Fruit fly (Drosophila melanogaster) whole organism, embryonic: ENCODE measurements around the gene CG16710.

Source experiments
- Adf1 ChIP-seq: fragments of 200-800 bp; sonication (Bioruptor generic); IDR thresholded peaks from 2 replicates; pipeline ENCODE4 v1.3.6; 2022; ENCODE audit warnings: missing biosample characterization, missing genetic modification characterization
- B-H1 ChIP-seq: fragments of 200-800 bp; sonication (Bioruptor generic); IDR thresholded peaks from 3 replicates; pipeline ENCODE4 v1.3.6; 2022; ENCODE audit warnings: missing biosample characterization, missing genetic modification characterization
- CG1024 ChIP-seq: fragments of 200-800 bp; sonication (Bioruptor generic); IDR thresholded peaks from 2 replicates; pipeline ENCODE4 v1.3.6; 2022; ENCODE audit warnings: missing biosample characterization, missing genetic modification characterization
- CG10543 ChIP-seq: fragments of 200-800 bp; sonication (Bioruptor generic); optimal IDR thresholded peaks from 3 replicates; lab custom pipeline; 2017; ENCODE audit warnings: missing biosample characterization, mild to moderate bottlenecking, missing genetic modification characterization, moderate library complexity
- CG11695 ChIP-seq: fragments of 200-800 bp; sonication (Bioruptor generic); IDR thresholded peaks from 3 replicates; pipeline ENCODE4 v1.3.6; 2022; ENCODE audit warnings: missing biosample characterization, missing genetic modification characterization
- CG11723 ChIP-seq: fragments of 200-800 bp; sonication (Bioruptor generic); optimal IDR thresholded peaks from 2 replicates; lab custom pipeline; 2017; ENCODE audit warnings: missing biosample characterization, mild to moderate bottlenecking, missing genetic modification characterization
- CG13123 ChIP-seq: fragments of 200-800 bp; sonication (Bioruptor generic); optimal IDR thresholded peaks from 2 replicates; lab custom pipeline; 2016; ENCODE audit warnings: missing biosample characterization, missing genetic modification characterization
- CG13287 ChIP-seq: fragments of 200-800 bp; sonication (Bioruptor generic); IDR thresholded peaks from 2 replicates; pipeline ENCODE4 v1.3.6; 2022; ENCODE audit warnings: missing biosample characterization, missing genetic modification characterization; ENCODE audit not compliant: partially characterized antibody
- CG15601 ChIP-seq: fragments of 200-800 bp; sonication (Bioruptor generic); optimal IDR thresholded peaks from 3 replicates; lab custom pipeline; 2019; ENCODE audit warnings: missing biosample characterization, mild to moderate bottlenecking, missing genetic modification characterization, moderate library complexity
- CG1647 ChIP-seq: fragments of 200-800 bp; sonication (Bioruptor generic); optimal IDR thresholded peaks from 3 replicates; lab custom pipeline; 2016; ENCODE audit warnings: missing biosample characterization, missing genetic modification characterization
- CG17328 ChIP-seq: fragments of 200-800 bp; sonication (Bioruptor generic); IDR thresholded peaks from 2 replicates; pipeline ENCODE4 v1.3.6; 2022; ENCODE audit warnings: missing biosample characterization, missing genetic modification characterization
- CG17385 ChIP-seq: fragments of 200-800 bp; sonication (Bioruptor generic); optimal IDR thresholded peaks from 3 replicates; lab custom pipeline; 2018; ENCODE audit warnings: missing biosample characterization, mild to moderate bottlenecking, missing genetic modification characterization
- CG2202 ChIP-seq: fragments of 200-800 bp; sonication (Bioruptor generic); optimal IDR thresholded peaks from 2 replicates; lab custom pipeline; 2018; ENCODE audit warnings: missing biosample characterization, mild to moderate bottlenecking, missing genetic modification characterization
- CG2678 ChIP-seq: fragments of 200-800 bp; sonication (Bioruptor generic); optimal IDR thresholded peaks from 3 replicates; lab custom pipeline; 2019; ENCODE audit warnings: missing biosample characterization, mild to moderate bottlenecking, missing genetic modification characterization, moderate library complexity
- CG34224 ChIP-seq: fragments of 200-800 bp; sonication (Bioruptor generic); IDR thresholded peaks from 3 replicates; pipeline ENCODE4 v1.3.6; 2022; ENCODE audit warnings: missing biosample characterization, missing genetic modification characterization; ENCODE audit not compliant: partially characterized antibody
- CG4854 ChIP-seq: fragments of 200-800 bp; sonication (Bioruptor generic); optimal IDR thresholded peaks from 2 replicates; lab custom pipeline; 2016; ENCODE audit warnings: missing biosample characterization, missing genetic modification characterization, inconsistent platforms
- CG6689 ChIP-seq: fragments of 200-800 bp; sonication (Bioruptor generic); IDR thresholded peaks from 2 replicates; pipeline ENCODE4 v1.3.6; 2022; ENCODE audit warnings: missing biosample characterization, missing genetic modification characterization
- CG7372 ChIP-seq: fragments of 200-800 bp; sonication (Bioruptor generic); IDR thresholded peaks from 2 replicates; pipeline ENCODE4 v1.3.6; 2022; ENCODE audit warnings: missing biosample characterization, missing genetic modification characterization
- CG9876 ChIP-seq: fragments of 200-800 bp; sonication (Bioruptor generic); optimal IDR thresholded peaks from 2 replicates; lab custom pipeline; 2016; ENCODE audit warnings: missing biosample characterization, missing genetic modification characterization
- Deaf1 ChIP-seq: fragments of 200-800 bp; optimal IDR thresholded peaks from 3 replicates; lab custom pipeline; 2019; ENCODE audit warnings: missing biosample characterization, mild to moderate bottlenecking, missing genetic modification characterization, moderate library complexity
- Dek ChIP-seq: fragments of 200-800 bp; sonication (Bioruptor generic); optimal IDR thresholded peaks from 3 replicates; lab custom pipeline; 2019; ENCODE audit warnings: missing biosample characterization, mild to moderate bottlenecking, missing genetic modification characterization, moderate library complexity
- Drgx ChIP-seq: fragments of 200-800 bp; sonication (Bioruptor generic); IDR thresholded peaks from 2 replicates; pipeline ENCODE4 v1.3.6; 2022; ENCODE audit warnings: missing biosample characterization, missing genetic modification characterization
- Elba2 ChIP-seq: fragments of 200-800 bp; sonication (Bioruptor generic); optimal IDR thresholded peaks from 3 replicates; lab custom pipeline; 2016; ENCODE audit warnings: missing biosample characterization, missing genetic modification characterization
- NC2β ChIP-seq: fragments of 200-800 bp; sonication (Bioruptor generic); optimal IDR thresholded peaks from 2 replicates; lab custom pipeline; 2016; ENCODE audit warnings: missing biosample characterization, missing genetic modification characterization
- NK7.1 ChIP-seq: fragments of 200-800 bp; sonication (Bioruptor generic); optimal IDR thresholded peaks from 3 replicates; lab custom pipeline; 2016; ENCODE audit warnings: missing biosample characterization, missing genetic modification characterization
- Rx ChIP-seq: fragments of 200-800 bp; sonication (Bioruptor generic); IDR thresholded peaks from 2 replicates; pipeline ENCODE4 v1.3.6; 2022; ENCODE audit warnings: missing biosample characterization, missing genetic modification characterization
- Sin3A ChIP-seq: fragments of >200 bp; optimal IDR thresholded peaks from 2 replicates; lab custom pipeline; 2018
- Trl ChIP-seq, 3 experiments: fragments of >200 bp in 2 of 3; fragments of 200-800 bp in 1 of 3; sonication (Bioruptor generic) in 1 of 3; optimal IDR thresholded peaks; 2 replicates in 1 of 3; 3 replicates in 2 of 3; lab custom pipeline; 2016 to 2017; ENCODE audit warnings: missing biosample characterization in 1 of 3, missing genetic modification characterization in 1 of 3
- ara ChIP-seq: fragments of 200-800 bp; sonication (Bioruptor generic); IDR thresholded peaks from 2 replicates; pipeline ENCODE4 v1.3.6; 2022; ENCODE audit warnings: missing biosample characterization, missing genetic modification characterization
- bsh ChIP-seq, 2 experiments: fragments of 200-800 bp; sonication (Bioruptor generic); optimal IDR thresholded peaks; 2 replicates each; lab custom pipeline; 2017 to 2018; ENCODE audit warnings: mild to moderate bottlenecking in 2 of 2, missing biosample characterization in 2 of 2, missing genetic modification characterization in 2 of 2, moderate library complexity in 1 of 2
- chinmo ChIP-seq: fragments of 200-800 bp; sonication (Bioruptor generic); IDR thresholded peaks from 4 replicates; pipeline ENCODE4 v1.3.6; 2022; ENCODE audit warnings: missing biosample characterization, missing genetic modification characterization; ENCODE audit not compliant: partially characterized antibody
- eve ChIP-seq, 2 experiments: fragments of >200 bp; optimal IDR thresholded peaks; 2 replicates each; lab custom pipeline; 2017; ENCODE audit warnings: missing biosample characterization in 2 of 2, missing genetic modification characterization in 2 of 2
- exex ChIP-seq: fragments of 200-800 bp; sonication (Bioruptor generic); optimal IDR thresholded peaks from 4 replicates; lab custom pipeline; 2018; ENCODE audit warnings: missing biosample characterization, mild to moderate bottlenecking, missing genetic modification characterization, moderate library complexity
- fd64A ChIP-seq: fragments of 200-800 bp; sonication (Bioruptor generic); optimal IDR thresholded peaks from 3 replicates; lab custom pipeline; 2018; ENCODE audit warnings: missing biosample characterization, mild to moderate bottlenecking, missing genetic modification characterization
- gce ChIP-seq: fragments of 200-800 bp; sonication (Bioruptor generic); IDR thresholded peaks from 3 replicates; pipeline ENCODE4 v1.3.6; 2022; ENCODE audit warnings: missing biosample characterization, missing genetic modification characterization
- h ChIP-seq: fragments of >200 bp; optimal IDR thresholded peaks from 2 replicates; lab custom pipeline; 2017
- kah ChIP-seq: fragments of 200-800 bp; sonication (Bioruptor generic); optimal IDR thresholded peaks from 2 replicates; lab custom pipeline; 2018; ENCODE audit warnings: missing biosample characterization, mild to moderate bottlenecking, missing genetic modification characterization
- lilli ChIP-seq: fragments of 200-800 bp; sonication (Bioruptor generic); optimal IDR thresholded peaks from 3 replicates; lab custom pipeline; 2016; ENCODE audit warnings: missing biosample characterization, missing genetic modification characterization
- nmo ChIP-seq: fragments of 200-800 bp; sonication (Bioruptor generic); optimal IDR thresholded peaks from 2 replicates; lab custom pipeline; 2018; ENCODE audit warnings: missing biosample characterization, mild to moderate bottlenecking, missing genetic modification characterization, moderate library complexity
- nom ChIP-seq: fragments of 200-800 bp; sonication (Bioruptor generic); optimal IDR thresholded peaks from 2 replicates; lab custom pipeline; 2017; ENCODE audit warnings: missing biosample characterization, missing genetic modification characterization, mild to moderate bottlenecking, moderate library complexity, missing genetic modification reagents
- pzg ChIP-seq: fragments of 200-800 bp; sonication (Bioruptor generic); optimal IDR thresholded peaks from 3 replicates; lab custom pipeline; 2018; ENCODE audit warnings: missing biosample characterization, mild to moderate bottlenecking, missing genetic modification characterization, moderate library complexity
- shn ChIP-seq: fragments of 200-800 bp; sonication (Bioruptor generic); optimal IDR thresholded peaks from 3 replicates; lab custom pipeline; 2016; ENCODE audit warnings: missing biosample characterization, missing genetic modification characterization
- sob ChIP-seq: fragments of 200-800 bp; sonication (Bioruptor generic); IDR thresholded peaks from 2 replicates; pipeline ENCODE4 v1.3.6; 2022; ENCODE audit warnings: missing biosample characterization, missing genetic modification characterization
- sug ChIP-seq: fragments of 200-800 bp; optimal IDR thresholded peaks from 2 replicates; lab custom pipeline; 2019; ENCODE audit warnings: missing biosample characterization, mild to moderate bottlenecking, missing genetic modification characterization, moderate library complexity
- tap ChIP-seq: fragments of 200-800 bp; optimal IDR thresholded peaks from 3 replicates; lab custom pipeline; 2019; ENCODE audit warnings: missing biosample characterization, mild to moderate bottlenecking, missing genetic modification characterization, moderate library complexity
- tin ChIP-seq: fragments of 200-800 bp; sonication (Bioruptor generic); optimal IDR thresholded peaks from 3 replicates; lab custom pipeline; 2016; ENCODE audit warnings: missing biosample characterization, missing genetic modification characterization
- toy ChIP-seq: fragments of 200-800 bp; sonication (Bioruptor generic); IDR thresholded peaks from 2 replicates; pipeline ENCODE4 v1.3.6; 2022; ENCODE audit warnings: missing biosample characterization, missing genetic modification characterization
- ttk ChIP-seq: fragments of 200-800 bp; sonication (Bioruptor generic); IDR thresholded peaks from 2 replicates; pipeline ENCODE4 v2.1.2; 2022; ENCODE audit warnings: missing biosample characterization, missing genetic modification characterization
- vvl ChIP-seq: fragments of 200-800 bp; sonication (Bioruptor generic); IDR thresholded peaks from 2 replicates; pipeline ENCODE4 v1.3.6; 2022; ENCODE audit warnings: missing biosample characterization, missing genetic modification characterization
- zfh1 ChIP-seq: fragments of 200-800 bp; sonication (Bioruptor generic); IDR thresholded peaks from 3 replicates; pipeline ENCODE4 v1.3.6; 2022; ENCODE audit warnings: missing biosample characterization, missing genetic modification characterization

Gene CG16710

dm6 chr3R:23726740-23727139 is 44.4 kb downstream of the CG16710 start (continued):
- TF ChIP-seq ttk (GFP tag; lab: Robert Waterston, UW), result peak; percentile 64
- TF ChIP-seq CG15601 (tag; lab: Kevin White, UChicago), result no peak
- TF ChIP-seq CG34224 (GFP tag; lab: Robert Waterston, UW), result no peak
- TF ChIP-seq CG4854 (GFP tag; lab: Kevin White, UChicago), result peak; percentile 68
- peak; percentile 67 for TF ChIP-seq B-H1 (GFP tag; lab: Robert Waterston, UW)
- peak; percentile 88 for TF ChIP-seq vvl (GFP tag; lab: Robert Waterston, UW)
- TF ChIP-seq CG6689, result peak; percentile 75
- no peak for TF ChIP-seq pzg (GFP tag; lab: Kevin White, UChicago)
- TF ChIP-seq Elba2 (GFP tag; lab: Kevin White, UChicago), result no peak
- peak; percentile 32 for TF ChIP-seq shn (GFP tag; lab: Kevin White, UChicago)
- 0 out of 4 replicates have a peak, but pooled peaks have one; percentile 36 for TF ChIP-seq chinmo (GFP tag; lab: Robert Waterston, UW)
- TF ChIP-seq CG11695 (GFP tag; lab: Robert Waterston, UW), result peak; percentile 86
- TF ChIP-seq tap, result peak; percentile 63
- TF ChIP-seq fd64A (GFP tag; lab: Kevin White, UChicago), result no peak
- peak; percentile 1 for TF ChIP-seq CG9876 (GFP tag; lab: Kevin White, UChicago)
- peak; percentile 59 for TF ChIP-seq toy
- TF ChIP-seq CG17385, result peak; percentile 72
- TF ChIP-seq CG11723, result peak; percentile 36
- TF ChIP-seq CG1024 (GFP tag; lab: Robert Waterston, UW), result no peak; the same call in 1 of the 2 replicates
- peak; percentile 67 for TF ChIP-seq CG17328
- TF ChIP-seq CG13123 (GFP tag; lab: Kevin White, UChicago), result no peak
- peak; percentile 71 for TF ChIP-seq Dek (tag; lab: Kevin White, UChicago)
- peak; percentile 73; the same call in 1 of the 3 replicates for TF ChIP-seq zfh1 (GFP tag; lab: Robert Waterston, UW)
- peak in 1 of 2 experiments; percentile 11 for TF ChIP-seq eve (GFP tag; optimal IDR thresholded peaks at IDR 0.05; lab: Kevin White, UChicago)
- peak; percentile 57 for TF ChIP-seq Rx (GFP tag; lab: Robert Waterston, UW)
- TF ChIP-seq kah (GFP tag; lab: Kevin White, UChicago), result no peak
- peak; percentile 90 for TF ChIP-seq CG2678 (tag; lab: Kevin White, UChicago)
- TF ChIP-seq ara, result 0 out of 2 replicates have a peak, but pooled peaks have one; percentile 35
- TF ChIP-seq sug (tag; lab: Kevin White, UChicago), result peak; percentile 13
- peak; percentile 81 for TF ChIP-seq CG7372
- no peak for TF ChIP-seq gce
- peak; percentile 68 for TF ChIP-seq Adf1 (GFP tag; lab: Robert Waterston, UW)
- no peak for TF ChIP-seq CG2202 (tag; lab: Kevin White, UChicago)

DNA sequence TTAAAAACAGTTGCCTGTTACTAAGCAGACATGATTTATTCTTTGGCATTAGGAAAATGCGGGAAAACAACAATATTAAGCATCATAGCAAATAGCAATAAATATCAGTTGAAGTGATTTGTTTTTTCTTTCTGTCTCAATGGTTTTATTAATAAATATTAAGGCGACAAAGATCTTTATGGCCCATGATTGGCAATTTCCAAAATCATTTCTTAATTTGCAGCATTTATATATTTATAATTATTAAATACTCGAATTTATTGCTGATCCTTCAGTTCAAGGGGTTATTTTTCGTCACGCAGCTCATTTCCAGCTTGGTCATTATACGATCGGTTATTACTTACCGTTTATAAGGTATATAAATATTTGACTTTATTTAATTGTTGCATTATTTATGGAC is 45.4 kb downstream of the CG16710 start:
- TF ChIP-seq nmo (no peak), exex (peak; percentile 96)
- TF ChIP-seq, all 482 proteins: peak for 1

- peak; percentile 88 for TF ChIP-seq nom
- TF ChIP-seq NK7.1 (GFP tag; lab: Kevin White, UChicago), result no peak
- TF ChIP-seq shn (GFP tag; lab: Kevin White, UChicago), result no peak
- no peak for TF ChIP-seq NC2β (GFP tag; lab: Kevin White, UChicago)
- no peak for TF ChIP-seq tin (GFP tag; lab: Kevin White, UChicago)
- peak in 1 of 2 experiments; percentile 31 for TF ChIP-seq Trl (optimal IDR thresholded peaks at IDR 0.05; lab: Kevin White, UChicago)
- no peak for TF ChIP-seq Trl (GFP tag; optimal IDR thresholded peaks at IDR 0.05; lab: Kevin White, UChicago)
- TF ChIP-seq h (lab: Kevin White, UChicago), result no peak
- TF ChIP-seq CG13287 (GFP tag; lab: Robert Waterston, UW), result peak; percentile 22; the same call in 1 of the 2 replicates
- no peak for TF ChIP-seq Deaf1 (tag; lab: Kevin White, UChicago)
- TF ChIP-seq Drgx (GFP tag; lab: Robert Waterston, UW), result peak; percentile 51; the same call in 1 of the 2 replicates
- TF ChIP-seq Sin3A (lab: Kevin White, UChicago), result no peak
- peak; percentile 45 for TF ChIP-seq CG17385
- TF ChIP-seq bsh (GFP tag; optimal IDR thresholded peaks at IDR 0.05; lab: Kevin White, UChicago), result peak in 1 of 2 experiments; percentile 57
- 0 out of 2 replicates have a peak, but pooled peaks have one; percentile 27 for TF ChIP-seq vvl (GFP tag; lab: Robert Waterston, UW)
- peak; percentile 0 for TF ChIP-seq CG10543 (GFP tag; lab: Kevin White, UChicago)
- 0 out of 2 replicates have a peak, but pooled peaks have one; percentile 6 for TF ChIP-seq sob (GFP tag; lab: Robert Waterston, UW)
- no peak for TF ChIP-seq lilli (GFP tag; lab: Kevin White, UChicago)
- TF ChIP-seq CG1647, result no peak
These were observed 45.8 kb downstream of the CG16710 start for dm6 chr3R:23728086-23728485.
